Worm (Caenorhabditis elegans) whole organism, L2 larva: ENCODE results near the gene eif-3.G.

ENCODE experiments used
- blmp-1 ChIP-seq: sonication (generic microtip); optimal IDR thresholded peaks from 2 replicates; lab custom pipeline; 2017; ENCODE audit warnings: missing genetic modification characterization, mild to moderate bottlenecking, missing compliant biosample characterization, antibody characterized with exemption, moderate library complexity; ENCODE audit not compliant: insufficient read depth
- ceh-82 ChIP-seq: fragments of 150-350 bp; optimal IDR thresholded peaks from 2 replicates; lab custom pipeline; 2014; ENCODE audit warnings: missing biosample characterization, missing genetic modification characterization
- crh-2 ChIP-seq: sonication (generic microtip); optimal IDR thresholded peaks from 2 replicates; lab custom pipeline; 2017; ENCODE audit warnings: missing biosample characterization, missing genetic modification characterization
- nhr-237 ChIP-seq: fragments of 150-350 bp; optimal IDR thresholded peaks from 2 replicates; lab custom pipeline; 2014; ENCODE audit warnings: missing biosample characterization, missing genetic modification characterization

- TF ChIP-seq nhr-237 = no peak
- TF ChIP-seq blmp-1 (tag; lab: Kevin White, UChicago) = no peak
- no peak for TF ChIP-seq ceh-82 (tag; lab: Kevin White, UChicago)
- TF ChIP-seq crh-2 (tag; lab: Kevin White, UChicago) = no peak
These were observed at the start of gene eif-3.G for ce11 chrII:8442717-8443223.
